Worm (Caenorhabditis elegans) whole organism, L4 larva: ENCODE results near the gene F08G5.3.

Experiments used
- F10B5.3 ChIP-seq: sonication (generic microtip); optimal IDR thresholded peaks from 2 replicates; lab custom pipeline; 2016; ENCODE audit warnings: mild to moderate bottlenecking, missing genetic modification characterization, missing compliant biosample characterization
- F26F4.8 ChIP-seq: fragments of 200-800 bp; sonication (Bioruptor generic); conservative IDR thresholded peaks from 2 replicates; pipeline ENCODE4 v1.3.6; 2022; ENCODE audit warnings: missing genetic modification characterization, missing compliant biosample characterization
- F37D6.2 ChIP-seq: sonication (generic microtip); optimal IDR thresholded peaks from 2 replicates; lab custom pipeline; 2016; ENCODE audit warnings: mild to moderate bottlenecking, missing genetic modification characterization, missing compliant biosample characterization
- F44E2.7 ChIP-seq: fragments of 200-800 bp; sonication (Bioruptor generic); IDR thresholded peaks from 2 replicates; pipeline ENCODE4 v2.1.2; 2022; ENCODE audit warnings: missing genetic modification characterization, missing compliant biosample characterization
- F49E8.2 ChIP-seq: sonication (generic microtip); optimal IDR thresholded peaks from 2 replicates; lab custom pipeline; 2016; ENCODE audit warnings: missing compliant biosample characterization, mild to moderate bottlenecking, missing genetic modification characterization, borderline replicate concordance
- R02D3.7 ChIP-seq: fragments of 150-350 bp; sonication (generic microtip); optimal IDR thresholded peaks from 3 replicates; lab custom pipeline; 2014; ENCODE audit warnings: missing biosample characterization, missing genetic modification characterization
- T26A8.4 ChIP-seq: fragments of 200-800 bp; sonication (Bioruptor generic); IDR thresholded peaks from 2 replicates; pipeline ENCODE4 v1.3.6; 2022; ENCODE audit warnings: missing genetic modification characterization, missing compliant biosample characterization
- Y105C5A.15 ChIP-seq: fragments of 200-800 bp; sonication (Bioruptor generic); IDR thresholded peaks from 2 replicates; pipeline ENCODE4 v1.3.6; 2022; ENCODE audit warnings: missing genetic modification characterization, missing compliant biosample characterization
- Y5F2A.4 ChIP-seq: fragments of 200-800 bp; sonication (Bioruptor generic); optimal IDR thresholded peaks from 2 replicates; lab custom pipeline; 2018; ENCODE audit warnings: mild to moderate bottlenecking, missing genetic modification characterization, missing compliant biosample characterization
- Y75B8A.6 ChIP-seq: fragments of 200-800 bp; sonication (Bioruptor generic); IDR thresholded peaks from 2 replicates; pipeline ENCODE4 v1.3.6; 2022; ENCODE audit warnings: missing genetic modification reagents, missing genetic modification characterization, missing compliant biosample characterization
- ZK337.2 ChIP-seq: fragments of 200-800 bp; sonication (Bioruptor generic); IDR thresholded peaks from 2 replicates; pipeline ENCODE4 v1.3.6; 2022; ENCODE audit warnings: missing genetic modification reagents, missing genetic modification characterization, missing compliant biosample characterization
- aha-1 ChIP-seq: fragments of 150-350 bp; peaks from one replicate; lab custom pipeline; 2014; ENCODE audit warnings: missing biosample characterization, missing genetic modification characterization
- aly-2 ChIP-seq: sonication (generic microtip); optimal IDR thresholded peaks from 2 replicates; lab custom pipeline; 2018; ENCODE audit warnings: missing biosample characterization, missing genetic modification characterization
- ceh-20 ChIP-seq: fragments of 200-800 bp; sonication (Bioruptor generic); IDR thresholded peaks from 2 replicates; pipeline ENCODE4 v1.3.6; 2022; ENCODE audit warnings: missing genetic modification reagents, missing genetic modification characterization, missing compliant biosample characterization
- ceh-28 ChIP-seq: fragments of 150-350 bp; optimal IDR thresholded peaks from 2 replicates; lab custom pipeline; 2014; ENCODE audit warnings: missing biosample characterization, missing genetic modification reagents, missing genetic modification characterization
- ceh-82 ChIP-seq: sonication (generic microtip); optimal IDR thresholded peaks from 2 replicates; lab custom pipeline; 2017; ENCODE audit warnings: missing biosample characterization, missing genetic modification characterization
- cey-2 ChIP-seq: sonication (generic microtip); optimal IDR thresholded peaks from 3 replicates; lab custom pipeline; 2017; ENCODE audit warnings: missing genetic modification characterization, mild to moderate bottlenecking, missing compliant biosample characterization, antibody characterized with exemption, borderline replicate concordance; ENCODE audit not compliant: insufficient read depth
- daf-12 ChIP-seq: fragments of 150-350 bp; optimal IDR thresholded peaks from 2 replicates; lab custom pipeline; 2014; ENCODE audit warnings: missing biosample characterization, missing genetic modification reagents, missing genetic modification characterization
- daf-16 ChIP-seq, 3 experiments: sonication (generic microtip); optimal IDR thresholded peaks; 2 replicates each; lab custom pipeline; 2016 to 2017; ENCODE audit warnings: missing genetic modification characterization in 3 of 3, missing genetic modification reagents in 3 of 3, mild to moderate bottlenecking in 2 of 3, missing compliant biosample characterization in 2 of 3, missing biosample characterization in 1 of 3, moderate library complexity in 1 of 3
- dmd-6 ChIP-seq: fragments of 200-800 bp; sonication (Bioruptor generic); IDR thresholded peaks from 2 replicates; pipeline ENCODE4 v1.3.6; 2022; ENCODE audit warnings: missing genetic modification reagents, missing genetic modification characterization, missing compliant biosample characterization
- dmd-8 ChIP-seq: fragments of 200-800 bp; sonication (Bioruptor generic); IDR thresholded peaks from 2 replicates; pipeline ENCODE4 v1.3.6; 2022; ENCODE audit warnings: missing genetic modification characterization, missing compliant biosample characterization
- dpl-1 ChIP-seq: fragments of 150-350 bp; optimal IDR thresholded peaks from 2 replicates; lab custom pipeline; 2014; ENCODE audit warnings: missing biosample characterization, missing genetic modification reagents, missing genetic modification characterization
- dve-1 ChIP-seq: sonication (generic microtip); optimal IDR thresholded peaks from 2 replicates; lab custom pipeline; 2017; ENCODE audit warnings: antibody characterized with exemption, mild to moderate bottlenecking, missing genetic modification characterization, missing compliant biosample characterization; ENCODE audit not compliant: insufficient read depth
- egl-27 ChIP-seq: sonication (generic microtip); optimal IDR thresholded peaks from 3 replicates; lab custom pipeline; 2017; ENCODE audit warnings: missing biosample characterization, missing genetic modification reagents, missing genetic modification characterization
- hlh-11 ChIP-seq: fragments of 200-800 bp; sonication (Bioruptor generic); optimal IDR thresholded peaks from 2 replicates; lab custom pipeline; 2018; ENCODE audit warnings: mild to moderate bottlenecking, missing genetic modification characterization, missing compliant biosample characterization
- hlh-30 ChIP-seq: sonication (generic microtip); optimal IDR thresholded peaks from 2 replicates; lab custom pipeline; 2017; ENCODE audit warnings: antibody characterized with exemption, mild to moderate bottlenecking, missing genetic modification characterization, missing compliant biosample characterization; ENCODE audit not compliant: insufficient read depth
- hmg-1.1 ChIP-seq: fragments of 200-800 bp; sonication (Bioruptor generic); IDR thresholded peaks from 2 replicates; pipeline ENCODE4 v1.3.6; 2022; ENCODE audit warnings: missing genetic modification reagents, missing genetic modification characterization, missing compliant biosample characterization
- lim-7 ChIP-seq: fragments of 200-800 bp; sonication (Bioruptor generic); IDR thresholded peaks from 2 replicates; pipeline ENCODE4 v1.3.6; 2022; ENCODE audit warnings: missing genetic modification characterization, missing compliant biosample characterization
- mep-1 ChIP-seq: fragments of 150-350 bp; sonication (generic microtip); optimal IDR thresholded peaks from 3 replicates; lab custom pipeline; 2014; ENCODE audit warnings: missing biosample characterization, missing genetic modification characterization
- mes-2 ChIP-seq: sonication (generic microtip); optimal IDR thresholded peaks from 2 replicates; lab custom pipeline; 2016; ENCODE audit warnings: missing genotype, mild to moderate bottlenecking, missing genetic modification characterization, missing compliant biosample characterization; ENCODE audit not compliant: poor library complexity, severe bottlenecking
- mxl-3 ChIP-seq: fragments of 200-800 bp; sonication (Bioruptor generic); optimal IDR thresholded peaks from 2 replicates; lab custom pipeline; 2018; ENCODE audit warnings: mild to moderate bottlenecking, missing genetic modification characterization, missing compliant biosample characterization
- nhr-11 ChIP-seq: fragments of 150-350 bp; optimal IDR thresholded peaks from 2 replicates; lab custom pipeline; 2014; ENCODE audit warnings: missing biosample characterization, missing genetic modification characterization
- nhr-237 ChIP-seq: sonication (generic microtip); optimal IDR thresholded peaks from 2 replicates; lab custom pipeline; 2017; ENCODE audit warnings: missing biosample characterization, missing genetic modification characterization
- nhr-28 ChIP-seq: fragments of 150-350 bp; optimal IDR thresholded peaks from 2 replicates; lab custom pipeline; 2014; ENCODE audit warnings: missing biosample characterization, missing genetic modification characterization
- nhr-41 ChIP-seq: fragments of 200-800 bp; sonication (Bioruptor generic); IDR thresholded peaks from 2 replicates; pipeline ENCODE4 v1.3.6; 2022; ENCODE audit warnings: missing genetic modification reagents, missing genetic modification characterization, missing compliant biosample characterization
- nhr-42 ChIP-seq: fragments of 200-800 bp; sonication (Bioruptor generic); IDR thresholded peaks from 2 replicates; pipeline ENCODE4 v1.3.6; 2022; ENCODE audit warnings: missing genetic modification characterization, missing compliant biosample characterization
- nhr-76 ChIP-seq: fragments of 150-350 bp; optimal IDR thresholded peaks from 2 replicates; lab custom pipeline; 2014; ENCODE audit warnings: missing biosample characterization, missing genetic modification characterization
- pha-4 ChIP-seq, 2 experiments: fragments of 150-350 bp in 1 of 2; fragments of 200-800 bp in 1 of 2; sonication (Bioruptor generic) in 1 of 2; IDR thresholded peaks in 1 of 2; optimal IDR thresholded peaks in 1 of 2; 2 replicates each; pipeline versions ENCODE4 v1.3.6 to Lab custom; 2014 to 2022; ENCODE audit warnings: missing genetic modification characterization in 2 of 2, missing genetic modification reagents in 2 of 2, missing biosample characterization in 1 of 2, missing compliant biosample characterization in 1 of 2
- saeg-2 ChIP-seq: fragments of 200-800 bp; sonication (Bioruptor generic); IDR thresholded peaks from 2 replicates; pipeline ENCODE4 v1.3.6; 2022; ENCODE audit warnings: missing genetic modification reagents, missing genetic modification characterization, missing compliant biosample characterization
- snpc-1.2 ChIP-seq: fragments of 200-800 bp; sonication (Bioruptor generic); IDR thresholded peaks from 2 replicates; pipeline ENCODE4 v1.3.6; 2022; ENCODE audit warnings: missing genetic modification reagents, missing genetic modification characterization, missing compliant biosample characterization
- snpc-4 ChIP-seq: fragments of 150-350 bp; optimal IDR thresholded peaks from 2 replicates; lab custom pipeline; 2014; ENCODE audit warnings: missing biosample characterization, missing genetic modification characterization
- spr-1 ChIP-seq: sonication (generic microtip); optimal IDR thresholded peaks from 2 replicates; lab custom pipeline; 2016; ENCODE audit warnings: mild to moderate bottlenecking, missing genetic modification characterization, missing compliant biosample characterization
- tag-97 ChIP-seq: fragments of 200-800 bp; sonication (Bioruptor generic); IDR thresholded peaks from 2 replicates; pipeline ENCODE4 v1.3.6; 2022; ENCODE audit warnings: missing genetic modification characterization, missing compliant biosample characterization
- unc-130 ChIP-seq: sonication (generic microtip); optimal IDR thresholded peaks from 2 replicates; lab custom pipeline; 2016; ENCODE audit warnings: missing genetic modification reagents, missing genetic modification characterization, missing compliant biosample characterization
- vab-7 ChIP-seq: fragments of 200-800 bp; sonication (Bioruptor generic); IDR thresholded peaks from 2 replicates; pipeline ENCODE4 v1.3.6; 2022; ENCODE audit warnings: missing genetic modification reagents, missing genetic modification characterization, missing compliant biosample characterization
- zag-1 ChIP-seq: fragments of 150-350 bp; optimal IDR thresholded peaks from 2 replicates; lab custom pipeline; 2014; ENCODE audit warnings: missing biosample characterization, missing genetic modification characterization
- zfp-2 ChIP-seq: sonication (generic microtip); optimal IDR thresholded peaks from 2 replicates; lab custom pipeline; 2016; ENCODE audit warnings: mild to moderate bottlenecking, missing genetic modification characterization, missing compliant biosample characterization
- zfp-3 ChIP-seq: fragments of 200-800 bp; sonication (Bioruptor generic); conservative IDR thresholded peaks from 2 replicates; pipeline ENCODE4 v1.3.6; 2022; ENCODE audit warnings: missing genetic modification reagents, missing genetic modification characterization, missing compliant biosample characterization
- zip-2 ChIP-seq: fragments of 150-350 bp; optimal IDR thresholded peaks from 2 replicates; lab custom pipeline; 2014; ENCODE audit warnings: missing biosample characterization, missing genetic modification characterization

Gene F08G5.3

DNA sequence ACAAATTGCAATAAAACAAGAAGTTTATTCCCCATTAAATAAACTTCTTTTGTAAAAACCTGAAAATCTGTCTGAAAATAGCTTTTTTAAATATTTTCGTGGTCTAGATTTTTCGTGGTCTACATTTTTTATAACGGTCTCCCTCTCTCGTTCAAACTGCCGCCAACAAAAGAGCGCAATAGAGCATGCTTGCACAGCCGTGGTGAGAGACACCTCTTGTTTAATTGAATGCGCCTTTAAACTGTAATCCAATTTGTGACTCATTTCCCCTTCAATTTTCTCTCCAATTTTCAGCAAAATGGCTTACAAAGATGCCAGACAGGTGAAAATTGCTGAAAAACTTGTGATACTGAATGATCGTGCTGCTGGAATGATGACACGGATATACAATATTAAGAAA is 13.2 kb downstream of the F08G5.3 start, which contains the start of gene gex-3 (continued):
- TF ChIP-seq egl-27 (no peak), ceh-82 (tag; lab: Kevin White, UChicago) (no peak), Y75B8A.6 (no peak), aha-1 (peak; percentile 98), mep-1 (tag; lab: Kevin White, UChicago) (peak; percentile 81), tag-97 (no peak), dmd-8 (GFP tag; lab: Robert Waterston, UW) (no peak), F10B5.3 (no peak), zag-1 (no peak), mes-2 (tag; lab: Kevin White, UChicago) (peak; percentile 92), aly-2 (no peak), hlh-30 (tag; lab: Kevin White, UChicago) (peak; percentile 82), zfp-2 (no peak), dpl-1 (GFP tag; lab: Kevin White, UChicago) (peak; percentile 91), vab-7 (GFP tag; lab: Robert Waterston, UW) (peak; percentile 58), Y105C5A.15 (no peak), ceh-28 (tag; lab: Kevin White, UChicago) (no peak), snpc-1.2 (GFP tag; lab: Robert Waterston, UW) (peak; percentile 77), saeg-2 (GFP tag; lab: Robert Waterston, UW) (no peak), nhr-237 (no peak), daf-12 (tag; lab: Kevin White, UChicago) (no peak), ceh-20 (GFP tag; lab: Robert Waterston, UW) (no peak), Y5F2A.4 (no peak), F49E8.2 (tag; lab: Kevin White, UChicago) (peak; percentile 31), T26A8.4 (peak; percentile 56), nhr-11 (tag; lab: Kevin White, UChicago) (peak; percentile 2), zip-2 (tag; lab: Kevin White, UChicago) (no peak), daf-16 (GFP tag; optimal IDR thresholded peaks at IDR 0.05; lab: Kevin White, UChicago) (no peak), daf-16 (tag; optimal IDR thresholded peaks at IDR 0.05; lab: Kevin White, UChicago) (peak; percentile 51), nhr-76 (tag; lab: Kevin White, UChicago) (no peak), lim-7 (GFP tag; lab: Robert Waterston, UW) (no peak), snpc-4 (tag; lab: Kevin White, UChicago) (no peak), hmg-1.1 (GFP tag; lab: Robert Waterston, UW) (peak; percentile 65), mxl-3 (peak; percentile 28), nhr-28 (tag; lab: Kevin White, UChicago) (peak; percentile 43), nhr-42 (GFP tag; lab: Robert Waterston, UW) (no peak)

DNA sequence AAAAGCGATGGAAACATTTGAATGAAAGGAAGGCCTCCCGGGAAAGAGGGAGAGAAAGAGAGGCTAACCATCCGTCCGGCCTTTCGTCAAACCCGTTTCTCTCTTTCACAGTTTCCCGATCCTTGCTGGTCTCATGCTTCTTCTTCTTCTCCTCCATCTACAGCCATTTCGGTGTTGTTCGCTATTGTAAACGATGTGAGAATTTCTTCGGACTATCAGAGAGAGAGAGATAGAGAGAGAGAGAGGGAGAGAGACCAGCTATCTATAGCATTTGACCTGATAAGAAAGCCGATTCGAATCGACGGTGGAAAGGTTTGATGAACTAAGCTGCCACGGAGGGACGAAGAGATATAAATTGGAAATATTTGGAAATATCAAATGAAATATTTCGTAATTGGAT is 13.9 kb downstream of the F08G5.3 start:
- TF ChIP-seq F44E2.7 (no peak), hlh-11 (tag; lab: Kevin White, UChicago) (peak; percentile 40), hlh-30 (tag; lab: Kevin White, UChicago) (peak; percentile 19), nhr-28 (tag; lab: Kevin White, UChicago) (peak; percentile 32), aha-1 (peak; percentile 95), mxl-3 (peak; percentile 55)

DNA sequence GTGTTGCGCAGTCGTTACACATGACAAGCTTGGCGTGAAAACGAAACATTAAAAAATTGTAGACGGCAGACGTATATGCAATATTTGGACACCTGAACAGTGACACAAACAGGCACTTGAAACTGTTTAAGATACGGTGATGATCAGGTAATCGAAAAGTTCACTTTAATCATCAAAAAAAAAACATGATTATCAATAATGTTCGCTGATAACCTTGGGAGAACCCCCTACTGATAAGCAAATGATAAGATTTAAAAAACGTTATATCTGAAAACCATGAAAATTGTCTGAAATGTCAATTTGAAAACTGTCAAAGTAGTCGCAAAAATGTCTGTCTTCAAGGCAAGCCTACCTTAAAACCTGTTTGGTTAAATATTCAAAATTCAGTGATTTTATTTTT is 17.4 kb downstream of the F08G5.3 start:
- TF ChIP-seq mep-1 (tag; lab: Kevin White, UChicago): no peak
- peak; percentile 93 for TF ChIP-seq nhr-41 (GFP tag; lab: Robert Waterston, UW)
- TF ChIP-seq dve-1 (tag; lab: Kevin White, UChicago): peak; percentile 83
- TF ChIP-seq ceh-20 (GFP tag; lab: Robert Waterston, UW): peak; percentile 24; the same call in 1 of the 2 replicates
- TF ChIP-seq F26F4.8 (GFP tag; lab: Robert Waterston, UW): no peak
- no peak for TF ChIP-seq ZK337.2 (GFP tag; lab: Robert Waterston, UW)
- TF ChIP-seq unc-130: no peak
- no peak for TF ChIP-seq daf-12 (tag; lab: Kevin White, UChicago)
- peak; percentile 45 for TF ChIP-seq hlh-30 (tag; lab: Kevin White, UChicago)
- no peak for TF ChIP-seq R02D3.7 (tag; lab: Kevin White, UChicago)
- TF ChIP-seq F37D6.2 (tag; lab: Kevin White, UChicago): no peak
- no peak for TF ChIP-seq zfp-3 (GFP tag; lab: Robert Waterston, UW)
- peak; percentile 55 for TF ChIP-seq cey-2 (tag; lab: Kevin White, UChicago)
- no peak for TF ChIP-seq spr-1 (tag; lab: Kevin White, UChicago)
- TF ChIP-seq dmd-6 (GFP tag; lab: Robert Waterston, UW): peak; percentile 95
- 0 out of 2 replicates have a peak, but pooled peaks have one; percentile 14 for TF ChIP-seq pha-4 (GFP tag; IDR thresholded peaks at IDR 0.05; lab: Robert Waterston, UW)
- TF ChIP-seq pha-4 (tag; optimal IDR thresholded peaks at IDR 0.05; lab: Kevin White, UChicago): no peak
